Worm (Caenorhabditis elegans): ENCODE measurements around the gene F36H1.12.

- TF ChIP-seq ceh-28 (tag; optimal IDR thresholded peaks at IDR 0.05) (peak; percentile 41), unc-62 (GFP tag; optimal IDR thresholded peaks at IDR 0.05) (no peak), egl-27 (tag; optimal IDR thresholded peaks at IDR 0.05) (no peak)
Measured at ce11 chrIV:11062984-11063613, 9.6 kb upstream of the F36H1.12 start.
